Worm (Caenorhabditis elegans): ENCODE results near the gene par-3.

par-3 gene

DNA sequence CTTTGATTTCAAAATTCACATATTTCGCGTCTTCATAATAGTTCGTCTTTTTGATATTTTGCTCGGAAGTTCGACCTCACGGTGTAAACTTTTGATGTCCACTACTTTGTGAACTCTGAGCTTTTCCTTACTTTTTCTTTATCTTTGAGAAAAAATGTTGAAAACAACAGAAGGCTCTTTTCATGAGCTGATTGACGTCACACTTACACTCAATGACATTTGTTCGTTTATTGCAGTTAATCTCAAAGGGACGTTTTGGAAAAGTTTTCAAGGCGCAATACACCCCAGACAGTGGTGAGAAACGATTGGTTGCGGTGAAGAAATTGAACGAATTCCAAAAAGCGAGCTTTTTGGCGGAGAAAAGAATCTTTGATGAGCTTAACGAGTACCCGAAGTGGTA is 34.8 kb upstream of the par-3 start:
- TF ChIP-seq ets-7 (tag; optimal IDR thresholded peaks at IDR 0.05) (no peak), tbx-37 (GFP tag; conservative IDR thresholded peaks at IDR 0.05) (no peak), pes-1 (GFP tag; IDR thresholded peaks at IDR 0.05) (no peak), hmbx-1 (tag; optimal IDR thresholded peaks at IDR 0.05) (no peak), flt-1 (GFP tag; IDR thresholded peaks at IDR 0.05) (no peak), F13C5.2 (tag; optimal IDR thresholded peaks at IDR 0.05) (no peak)

DNA sequence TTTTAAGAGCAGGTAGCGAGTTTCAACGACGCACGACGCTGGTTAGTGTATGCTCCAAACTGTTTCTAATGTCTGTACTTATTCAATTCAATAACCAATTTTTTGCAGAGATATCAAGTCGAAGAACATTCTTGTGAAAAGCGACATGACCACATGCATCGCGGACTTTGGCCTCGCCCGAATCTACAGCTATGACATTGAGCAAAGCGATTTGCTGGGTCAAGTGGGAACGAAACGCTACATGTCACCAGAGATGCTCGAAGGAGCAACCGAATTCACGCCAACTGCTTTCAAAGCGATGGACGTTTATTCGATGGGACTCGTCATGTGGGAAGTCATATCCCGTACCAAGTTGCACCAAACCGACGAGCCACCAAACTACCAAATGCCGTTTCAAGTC is 33.7 kb upstream of the par-3 start:
- no peak for TF ChIP-seq sea-1 (GFP tag; conservative IDR thresholded peaks at IDR 0.05)
- TF ChIP-seq tbx-37 (GFP tag; conservative IDR thresholded peaks at IDR 0.05) = no peak
- TF ChIP-seq tra-4 (tag; optimal IDR thresholded peaks at IDR 0.05) = no peak
- TF ChIP-seq B0310.2 (tag; optimal IDR thresholded peaks at IDR 0.05) = no peak

DNA sequence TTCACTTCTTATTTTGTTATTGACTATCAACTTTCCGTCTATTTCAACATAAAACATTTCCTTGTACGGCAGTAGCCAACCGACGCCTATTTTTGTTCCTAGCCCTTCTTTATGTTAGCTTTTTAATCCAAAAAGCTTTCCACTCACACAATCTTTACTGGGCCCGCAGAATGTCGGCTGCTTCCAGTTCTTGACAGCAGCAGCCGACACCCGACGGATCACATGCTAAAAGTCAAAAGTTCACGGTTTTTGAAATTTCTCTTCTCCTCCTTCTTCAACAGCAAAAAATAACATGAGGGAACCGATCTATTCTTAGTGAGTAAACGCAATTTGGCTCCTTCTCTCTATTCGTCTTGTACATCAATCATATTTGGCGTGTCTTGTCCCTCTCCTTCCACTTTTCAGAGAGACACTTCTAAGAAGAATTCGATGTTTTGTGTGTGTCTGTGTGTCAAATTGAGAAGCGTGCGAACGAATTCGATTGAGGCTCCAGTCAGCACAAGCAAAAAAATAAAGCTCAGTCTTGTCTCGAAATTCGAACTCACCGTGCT is 31.5 kb upstream of the par-3 start:
- no peak for TF ChIP-seq ets-7 (tag; optimal IDR thresholded peaks at IDR 0.05)
- no peak for TF ChIP-seq aly-1 (tag; optimal IDR thresholded peaks at IDR 0.05)
- no peak for TF ChIP-seq tbx-37 (GFP tag; conservative IDR thresholded peaks at IDR 0.05)
- TF ChIP-seq flt-1 (GFP tag; IDR thresholded peaks at IDR 0.05) = no peak
- TF ChIP-seq ama-1 (optimal IDR thresholded peaks at IDR 0.05) = no peak
- TF ChIP-seq hmbx-1 (tag; optimal IDR thresholded peaks at IDR 0.05) = no peak

ce11 chrIII:5634509-5634908 is 29.5 kb upstream of the par-3 start:
- TF ChIP-seq tbx-11 (GFP tag; IDR thresholded peaks at IDR 0.05) (no peak), tbx-37 (GFP tag; conservative IDR thresholded peaks at IDR 0.05) (no peak), B0310.2 (tag; optimal IDR thresholded peaks at IDR 0.05) (no peak), hmbx-1 (tag; optimal IDR thresholded peaks at IDR 0.05) (no peak), ceh-36 (tag; optimal IDR thresholded peaks at IDR 0.05) (no peak), flt-1 (GFP tag; IDR thresholded peaks at IDR 0.05) (no peak), scrt-1 (GFP tag; IDR thresholded peaks at IDR 0.05) (no peak), ama-1 (optimal IDR thresholded peaks at IDR 0.05) (no peak), aly-1 (tag; optimal IDR thresholded peaks at IDR 0.05) (no peak)

DNA sequence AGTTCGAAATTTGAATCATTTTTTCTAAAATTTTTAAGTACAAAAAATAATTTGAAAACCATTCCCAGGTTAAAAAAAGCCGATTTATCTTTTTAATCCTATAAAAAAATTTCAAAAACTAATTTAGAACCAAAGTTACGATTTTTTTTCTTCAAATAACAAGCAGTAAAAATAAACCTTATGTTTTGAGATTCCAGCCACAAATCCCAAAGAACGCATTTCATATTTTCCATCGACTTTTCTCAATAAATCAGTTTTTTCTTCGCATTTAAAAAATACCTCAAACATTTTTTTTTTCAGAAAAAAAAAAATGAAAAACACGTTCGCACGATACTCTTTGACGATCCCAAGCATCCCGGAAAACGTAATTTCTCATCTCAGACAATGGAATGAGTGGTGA is 28.9 kb upstream of the par-3 start, which contains the start of gene ckk-1:
ckk-1 (plus strand) TSS at position 301 of the 400 bp plus-strand sequence.
- TF ChIP-seq ets-7 (tag; optimal IDR thresholded peaks at IDR 0.05) = no peak
- TF ChIP-seq hmg-4 (GFP tag; optimal IDR thresholded peaks at IDR 0.05) = no peak
- TF ChIP-seq sea-1 (GFP tag; conservative IDR thresholded peaks at IDR 0.05) = no peak
- TF ChIP-seq tra-4 (tag; optimal IDR thresholded peaks at IDR 0.05) = no peak
- TF ChIP-seq B0310.2 (tag; optimal IDR thresholded peaks at IDR 0.05) = no peak
- no peak for TF ChIP-seq ceh-36 (tag; optimal IDR thresholded peaks at IDR 0.05)
- no peak for TF ChIP-seq ceh-13 (GFP tag; optimal IDR thresholded peaks at IDR 0.05)
- no peak for TF ChIP-seq scrt-1 (GFP tag; IDR thresholded peaks at IDR 0.05)

- TF ChIP-seq tbx-11 (GFP tag; IDR thresholded peaks at IDR 0.05) (0 out of 2 replicates have a peak, but pooled peaks have one; percentile 41), hmg-4 (GFP tag; optimal IDR thresholded peaks at IDR 0.05) (peak; percentile 5), sea-1 (GFP tag; conservative IDR thresholded peaks at IDR 0.05) (0 out of 2 replicates have a peak, but pooled peaks have one; percentile 65)
Observed at ce11 chrIII:5637297-5637876, 26.6 kb upstream of the par-3 start.

- TF ChIP-seq ets-7 (tag; optimal IDR thresholded peaks at IDR 0.05) (no peak), flt-1 (GFP tag; IDR thresholded peaks at IDR 0.05) (no peak), tra-4 (tag; optimal IDR thresholded peaks at IDR 0.05) (no peak), F13C5.2 (tag; optimal IDR thresholded peaks at IDR 0.05) (no peak), pes-1 (GFP tag; IDR thresholded peaks at IDR 0.05) (no peak), sea-1 (GFP tag; conservative IDR thresholded peaks at IDR 0.05) (no peak), aly-1 (tag; optimal IDR thresholded peaks at IDR 0.05) (no peak), scrt-1 (GFP tag; IDR thresholded peaks at IDR 0.05) (no peak), ceh-13 (GFP tag; optimal IDR thresholded peaks at IDR 0.05) (no peak), tbx-37 (GFP tag; conservative IDR thresholded peaks at IDR 0.05) (no peak), B0310.2 (tag; optimal IDR thresholded peaks at IDR 0.05) (no peak), tbx-11 (GFP tag; IDR thresholded peaks at IDR 0.05) (no peak), hmbx-1 (tag; optimal IDR thresholded peaks at IDR 0.05) (no peak), ama-1 (optimal IDR thresholded peaks at IDR 0.05) (no peak), hmg-4 (GFP tag; optimal IDR thresholded peaks at IDR 0.05) (no peak), ceh-36 (tag; optimal IDR thresholded peaks at IDR 0.05) (no peak), hnd-1 (tag; optimal IDR thresholded peaks at IDR 0.05) (no peak)
Observed at ce11 chrIII:5639893-5640292, 24.1 kb upstream of the par-3 start.

DNA sequence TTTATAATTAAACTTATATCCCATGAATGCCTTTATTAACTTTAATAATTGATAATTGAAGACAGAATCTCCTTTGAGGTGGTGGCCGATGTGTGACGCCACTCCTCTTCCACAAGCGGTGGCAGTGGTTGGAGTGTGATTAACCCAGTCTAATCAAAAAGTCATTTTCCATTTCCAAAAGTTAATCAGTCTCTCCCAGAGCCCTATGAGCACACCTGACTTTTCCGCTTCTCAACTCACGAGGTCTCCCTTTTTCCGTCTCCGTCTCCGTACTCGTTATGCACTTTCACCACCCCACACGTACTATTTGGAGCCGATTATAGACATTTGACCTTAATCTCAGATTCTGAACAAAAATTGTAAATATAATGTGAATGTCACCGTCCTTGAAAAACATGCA is 21.3 kb upstream of the par-3 start:
- no peak for TF ChIP-seq tbx-11 (GFP tag; IDR thresholded peaks at IDR 0.05)
- TF ChIP-seq pes-1 (GFP tag; IDR thresholded peaks at IDR 0.05) = no peak
- TF ChIP-seq flt-1 (GFP tag; IDR thresholded peaks at IDR 0.05) = no peak
- no peak for TF ChIP-seq hmg-4 (GFP tag; optimal IDR thresholded peaks at IDR 0.05)
- no peak for TF ChIP-seq ama-1 (optimal IDR thresholded peaks at IDR 0.05)
- no peak for TF ChIP-seq tbx-37 (GFP tag; conservative IDR thresholded peaks at IDR 0.05)
- no peak for TF ChIP-seq F13C5.2 (tag; optimal IDR thresholded peaks at IDR 0.05)
- no peak for TF ChIP-seq sea-1 (GFP tag; conservative IDR thresholded peaks at IDR 0.05)
- TF ChIP-seq scrt-1 (GFP tag; IDR thresholded peaks at IDR 0.05) = no peak
- no peak for TF ChIP-seq aly-1 (tag; optimal IDR thresholded peaks at IDR 0.05)
- TF ChIP-seq tra-4 (tag; optimal IDR thresholded peaks at IDR 0.05) = no peak
- TF ChIP-seq ceh-13 (GFP tag; optimal IDR thresholded peaks at IDR 0.05) = no peak
- TF ChIP-seq ceh-36 (tag; optimal IDR thresholded peaks at IDR 0.05) = no peak
- no peak for TF ChIP-seq B0310.2 (tag; optimal IDR thresholded peaks at IDR 0.05)
- no peak for TF ChIP-seq hnd-1 (tag; optimal IDR thresholded peaks at IDR 0.05)
- no peak for TF ChIP-seq hmbx-1 (tag; optimal IDR thresholded peaks at IDR 0.05)
- TF ChIP-seq ets-7 (tag; optimal IDR thresholded peaks at IDR 0.05) = no peak

All from whole organism, early embryonic.